Fruit fly (Drosophila melanogaster) whole organism: ENCODE results near the gene CG13972.

ENCODE experiments used
- CG8478 ChIP-seq: fragments of >200 bp; optimal IDR thresholded peaks from 2 replicates; lab custom pipeline; 2018; ENCODE audit warnings: inconsistent platforms
- Dll ChIP-seq: fragments of >200 bp; optimal IDR thresholded peaks from 2 replicates; lab custom pipeline; 2017
- psq ChIP-seq: fragments of >200 bp; optimal IDR thresholded peaks from 2 replicates; lab custom pipeline; 2017

DNA sequence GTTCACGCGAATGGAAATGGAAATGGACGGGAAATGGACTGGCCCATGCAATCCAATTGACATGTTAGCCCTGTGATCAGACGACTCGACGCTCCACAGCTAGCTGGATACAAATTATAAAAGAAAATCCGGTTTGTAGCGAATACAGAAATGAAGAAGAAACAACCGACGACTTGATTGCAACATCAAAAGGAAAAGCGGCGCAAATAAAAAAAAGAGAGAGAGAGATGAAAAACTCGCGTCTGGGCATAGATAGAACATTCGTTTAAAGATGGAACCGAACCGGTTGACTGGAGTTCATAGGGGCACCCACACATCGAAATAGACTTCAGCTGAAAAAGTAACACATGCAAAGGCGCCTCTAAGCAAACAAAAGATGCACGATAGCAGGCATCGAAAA lies 38.8 kb upstream of the CG13972 start:
- TF ChIP-seq Dll (lab: Kevin White, UChicago) (no peak), CG8478 (lab: Kevin White, UChicago) (no peak), psq (no peak)
